Fruit fly (Drosophila melanogaster): ENCODE data around the gene BBIP1.

- TF ChIP-seq CG8478 (optimal IDR thresholded peaks at IDR 0.05) (no peak), pan (optimal IDR thresholded peaks at IDR 0.05) (no peak), psq (optimal IDR thresholded peaks at IDR 0.05) (no peak), EcR (GFP tag; optimal IDR thresholded peaks at IDR 0.05) (no peak)
These were observed 24.1 kb downstream of the BBIP1 start for dm6 chr3R:9428189-9428699.
